Worm (Caenorhabditis elegans): ENCODE measurements around the gene F22E5.2.
"Not testable (repeated sequence)": the region's sequence is repeated elsewhere in the genome, so short reads cannot be mapped to it uniquely, and the experiment has no call there.

Gene F22E5.2

DNA sequence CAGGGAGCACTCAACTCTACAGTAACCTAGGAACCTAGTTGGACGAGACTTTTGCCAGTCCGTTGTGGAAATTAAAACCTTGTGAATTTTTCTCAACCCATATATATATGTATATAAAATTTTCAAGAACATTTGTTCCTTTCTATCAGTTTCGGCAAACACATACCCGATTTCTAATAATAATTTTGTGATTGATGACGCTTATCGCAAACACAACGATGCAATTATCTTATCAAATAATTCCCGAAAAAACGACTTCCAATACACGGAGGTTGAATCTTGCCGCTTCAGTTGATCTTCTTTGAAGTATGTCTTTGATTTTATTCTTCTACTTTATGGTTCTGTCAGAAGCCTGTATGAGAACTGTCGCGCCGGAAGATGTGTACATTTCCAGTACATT is at the start of gene F22E5.2:
Gene F22E5.2 (plus strand): TSS at position 301 of the 400 bp plus-strand sequence.
- not testable (repeated sequence) for TF ChIP-seq unc-62 (GFP tag; optimal IDR thresholded peaks at IDR 0.05); hmg-11 (tag; optimal IDR thresholded peaks at IDR 0.05); R02D3.7 (tag; optimal IDR thresholded peaks at IDR 0.05)

DNA sequence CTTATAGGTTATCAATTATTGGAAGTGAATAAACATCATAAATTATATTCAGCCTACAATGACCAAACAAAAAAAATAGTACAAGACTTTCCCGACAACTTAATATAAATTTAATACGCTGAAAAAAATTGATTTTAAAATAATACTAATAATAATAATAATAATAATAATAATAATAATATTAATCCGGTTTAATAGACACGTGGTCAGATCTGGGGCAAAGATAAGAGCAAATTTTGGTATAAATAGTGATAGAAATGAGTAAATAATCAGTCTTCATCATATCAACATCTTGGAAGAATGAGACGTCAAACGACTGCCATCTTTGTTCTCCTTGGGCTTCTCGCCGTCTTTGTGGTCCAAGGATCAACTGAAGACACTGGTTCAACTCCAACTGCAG is 48.5 kb upstream of the F22E5.2 start, which contains the start of gene msrp-5:
Gene msrp-5 (plus strand): TSS at position 301 of the 400 bp plus-strand sequence.
- not testable (repeated sequence) for TF ChIP-seq zag-1 (tag; optimal IDR thresholded peaks at IDR 0.05); nhr-43 (tag; optimal IDR thresholded peaks at IDR 0.05; ENCODE audit: poor library complexity, severe bottlenecking); unc-39 (tag; optimal IDR thresholded peaks at IDR 0.05)

DNA sequence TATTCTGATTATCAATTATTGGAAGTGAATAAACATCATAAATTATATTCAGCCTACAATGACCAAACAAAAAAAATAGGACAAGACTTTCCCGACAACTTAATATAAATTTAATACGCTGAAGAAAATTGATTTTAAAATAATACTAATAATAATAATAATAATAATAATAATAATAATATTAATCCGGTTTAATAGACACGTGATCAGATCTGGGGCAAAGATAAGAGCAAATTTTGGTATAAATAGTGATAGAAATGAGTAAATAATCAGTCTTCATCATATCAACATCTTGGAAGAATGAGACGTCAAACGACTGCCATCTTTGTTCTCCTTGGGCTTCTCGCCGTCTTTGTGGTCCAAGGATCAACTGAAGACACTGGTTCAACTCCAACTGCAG is 46.0 kb upstream of the F22E5.2 start, which contains the start of gene msrp-6:
Gene msrp-6 (plus strand): TSS at position 301 of the 400 bp plus-strand sequence.
- not testable (repeated sequence) for TF ChIP-seq nhr-67, nhr-237, fos-1 (tag; optimal IDR thresholded peaks at IDR 0.05)

DNA sequence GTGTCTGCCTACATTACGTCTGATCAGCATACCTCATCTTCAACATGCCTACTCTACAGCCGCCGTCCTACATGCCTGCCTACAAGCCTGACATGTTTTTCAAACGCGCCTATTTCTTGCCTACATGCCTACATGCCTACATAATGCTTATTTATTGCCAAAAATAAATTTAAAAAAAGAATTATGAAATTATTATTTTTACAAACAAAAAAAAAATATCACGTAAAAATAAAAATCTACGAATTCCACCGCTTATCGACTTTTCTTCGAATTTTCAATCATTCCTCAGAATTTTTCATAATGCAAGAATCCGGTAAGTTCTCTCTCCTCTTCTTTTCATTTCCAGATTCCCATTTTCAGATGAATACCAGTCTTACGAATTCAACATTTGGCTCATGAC is 42.7 kb upstream of the F22E5.2 start, which contains the start of gene D2062.5:
Gene D2062.5 (plus strand): TSS at position 301 of the 400 bp plus-strand sequence.
- TF ChIP-seq lin-15B (tag; optimal IDR thresholded peaks at IDR 0.05) (no peak), daf-12 (tag; optimal IDR thresholded peaks at IDR 0.05) (no peak), tbx-2 (tag; optimal IDR thresholded peaks at IDR 0.05) (no peak), egl-5 (tag; optimal IDR thresholded peaks at IDR 0.05) (no peak), nhr-23 (tag; optimal IDR thresholded peaks at IDR 0.05) (no peak), ztf-4 (tag; optimal IDR thresholded peaks at IDR 0.05) (no peak)

DNA sequence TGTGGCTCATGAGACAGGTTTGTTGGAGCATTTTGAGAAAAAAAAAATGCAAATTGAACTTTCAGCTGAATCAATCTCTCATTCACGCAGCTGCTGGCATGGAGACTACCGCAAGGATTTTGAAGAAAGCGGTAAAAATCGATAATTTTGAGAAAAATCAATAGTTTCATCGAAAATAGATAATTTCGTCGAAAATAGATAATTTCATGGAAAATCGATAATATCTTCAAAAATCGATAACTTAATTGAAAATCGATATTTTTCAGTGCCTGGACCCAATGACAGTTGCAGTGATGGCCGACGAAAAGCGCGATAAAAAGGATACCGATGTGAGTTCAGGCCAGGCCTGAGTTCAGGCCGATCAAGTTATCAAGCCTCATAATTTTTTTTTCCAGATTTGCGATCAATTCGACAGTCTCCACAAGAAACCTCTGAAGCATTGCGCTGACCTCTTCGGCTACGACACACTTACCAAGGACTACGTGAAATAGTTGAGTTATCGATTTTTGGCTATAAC is 42.2 kb upstream of the F22E5.2 start, which contains the start of gene D2062.4:
Gene D2062.4 (plus strand): TSS at position 467 of the 517 bp plus-strand sequence.
- TF ChIP-seq ceh-28 (tag; optimal IDR thresholded peaks at IDR 0.05), result peak; percentile 54

DNA sequence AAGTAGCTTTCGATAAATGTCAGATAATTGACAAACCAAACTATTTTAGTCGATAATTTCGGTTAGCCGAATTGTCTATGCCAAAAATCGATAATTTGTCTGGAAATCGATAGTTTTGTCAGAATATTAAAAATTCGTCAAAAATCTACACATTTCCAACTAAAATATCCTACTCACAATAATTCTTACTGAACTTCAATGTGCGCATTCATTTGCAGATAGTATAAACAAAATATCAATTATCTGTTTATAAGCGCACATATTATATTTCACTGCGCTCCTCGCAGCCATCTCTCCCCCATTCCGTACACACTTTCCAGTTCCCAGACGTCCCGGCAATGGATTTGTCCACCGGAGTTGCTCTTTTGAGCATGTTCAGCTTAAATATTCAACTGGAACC is 40.4 kb upstream of the F22E5.2 start, which contains the start of gene lgc-28:
Gene lgc-28 (plus strand): TSS at position 301 of the 400 bp plus-strand sequence.
- no peak for TF ChIP-seq eor-1 (tag; optimal IDR thresholded peaks at IDR 0.05)
- no peak for TF ChIP-seq daf-12 (tag; optimal IDR thresholded peaks at IDR 0.05)
- no peak for TF ChIP-seq nhr-77 (tag; optimal IDR thresholded peaks at IDR 0.05)

DNA sequence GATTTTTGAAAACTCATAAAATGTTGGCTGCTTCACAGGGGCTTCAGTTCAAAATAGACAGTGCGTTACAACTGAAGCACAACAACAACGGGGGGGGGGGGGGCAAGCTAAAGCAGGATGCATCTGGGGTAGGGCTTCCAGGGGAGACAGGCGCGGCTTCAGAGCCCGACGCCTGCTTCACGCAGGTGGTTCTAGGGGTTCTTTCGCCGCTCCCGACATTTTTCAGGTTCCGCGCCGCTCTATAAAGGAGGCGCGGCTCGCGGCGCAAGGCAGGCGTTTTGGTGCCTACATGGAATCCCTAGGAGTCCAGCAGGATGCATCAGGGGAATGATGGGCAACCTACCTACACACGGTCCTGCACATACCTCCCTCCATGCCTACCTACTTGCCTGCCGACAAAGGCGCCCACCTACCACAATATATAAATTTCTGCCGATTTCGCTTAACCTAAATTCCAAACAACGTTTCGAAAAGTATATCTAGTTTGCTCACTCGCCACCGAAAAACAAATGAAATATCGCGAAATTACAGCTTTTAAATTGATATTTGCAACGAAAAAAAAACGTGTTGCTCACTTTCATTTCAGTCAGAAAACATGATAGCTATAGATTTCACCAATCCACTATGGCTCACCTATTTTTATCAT is 37.9 kb upstream of the F22E5.2 start, which contains the start of gene sri-71:
Gene sri-71 (plus strand): TSS at position 596 of the 646 bp plus-strand sequence.
- TF ChIP-seq fos-1 (tag; optimal IDR thresholded peaks at IDR 0.05), result no peak
- no peak for TF ChIP-seq hmg-11 (tag; optimal IDR thresholded peaks at IDR 0.05)
- no peak for TF ChIP-seq lsy-12 (tag; optimal IDR thresholded peaks at IDR 0.05)
- no peak for TF ChIP-seq nhr-67 (tag; optimal IDR thresholded peaks at IDR 0.05)
- no peak for TF ChIP-seq ama-1 (optimal IDR thresholded peaks at IDR 0.05)

DNA sequence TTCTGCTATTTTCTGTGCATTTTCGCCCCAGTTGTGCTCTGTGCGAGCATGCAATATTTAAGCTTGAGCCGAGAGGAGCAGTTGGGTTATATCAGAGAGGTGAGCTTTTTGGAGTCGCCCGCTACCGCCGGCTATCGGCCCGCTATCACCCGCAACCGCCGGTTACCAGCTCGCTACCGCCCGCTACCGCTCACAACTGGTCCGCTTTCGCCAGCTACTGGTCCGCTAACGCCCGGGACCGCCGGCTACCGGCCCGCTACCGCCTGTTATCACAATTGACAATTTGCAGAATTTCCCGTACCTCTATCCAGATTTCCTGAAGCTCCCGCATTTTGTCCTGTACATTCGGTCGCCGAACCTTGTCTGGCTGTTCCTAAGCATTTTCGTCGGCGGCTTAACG is 36.8 kb upstream of the F22E5.2 start:
- TF ChIP-seq ztf-4 (tag; optimal IDR thresholded peaks at IDR 0.05) (no peak), skn-1 (tag; optimal IDR thresholded peaks at IDR 0.05) (no peak), sea-2 (GFP tag; optimal IDR thresholded peaks at IDR 0.05) (no peak), nfya-1 (tag; optimal IDR thresholded peaks at IDR 0.05; ENCODE audit: insufficient read depth) (no peak), nhr-77 (tag; optimal IDR thresholded peaks at IDR 0.05) (no peak), nhr-11 (tag; optimal IDR thresholded peaks at IDR 0.05) (no peak), ceh-16 (tag; optimal IDR thresholded peaks at IDR 0.05) (no peak), egl-27 (tag; optimal IDR thresholded peaks at IDR 0.05) (no peak), nhr-28 (tag; optimal IDR thresholded peaks at IDR 0.05) (no peak), snpc-4 (tag; optimal IDR thresholded peaks at IDR 0.05) (no peak), nhr-25 (tag; optimal IDR thresholded peaks at IDR 0.05) (no peak), nhr-43 (tag; optimal IDR thresholded peaks at IDR 0.05; ENCODE audit: poor library complexity, severe bottlenecking) (no peak), aly-2 (tag; optimal IDR thresholded peaks at IDR 0.05) (no peak), nhr-23 (tag; optimal IDR thresholded peaks at IDR 0.05) (no peak), lin-15B (tag; optimal IDR thresholded peaks at IDR 0.05) (no peak), unc-39 (tag; optimal IDR thresholded peaks at IDR 0.05) (no peak), ztf-11 (tag; optimal IDR thresholded peaks at IDR 0.05) (no peak)
